Fruit fly (Drosophila melanogaster) whole organism, adult: ENCODE results near the gene CG43088.

ENCODE experiments used
- CG7045 ChIP-seq: fragments of 200-800 bp; sonication (Bioruptor generic); optimal IDR thresholded peaks from 2 replicates; lab custom pipeline; 2017; ENCODE audit warnings: missing biosample characterization, mild to moderate bottlenecking, missing genetic modification characterization
- Crg-1 ChIP-seq: fragments of 200-800 bp; sonication (Bioruptor generic); optimal IDR thresholded peaks from 2 replicates; lab custom pipeline; 2016; ENCODE audit warnings: missing biosample characterization, missing genetic modification characterization
- Hr96 ChIP-seq: fragments of 200-800 bp; sonication (Bioruptor generic); optimal IDR thresholded peaks from 2 replicates; lab custom pipeline; 2016; ENCODE audit warnings: missing biosample characterization, missing genetic modification characterization
- bab1 ChIP-seq: fragments of 200-800 bp; sonication (Bioruptor generic); optimal IDR thresholded peaks from 3 replicates; lab custom pipeline; 2019; ENCODE audit warnings: missing biosample characterization, mild to moderate bottlenecking, missing genetic modification characterization, moderate library complexity
- cnc ChIP-seq, 2 experiments: fragments of >200 bp; optimal IDR thresholded peaks; 2 replicates each; lab custom pipeline; 2017
- toe ChIP-seq: fragments of 200-800 bp; sonication (Bioruptor generic); optimal IDR thresholded peaks from 2 replicates; lab custom pipeline; 2016; ENCODE audit warnings: missing biosample characterization, missing genetic modification characterization

DNA sequence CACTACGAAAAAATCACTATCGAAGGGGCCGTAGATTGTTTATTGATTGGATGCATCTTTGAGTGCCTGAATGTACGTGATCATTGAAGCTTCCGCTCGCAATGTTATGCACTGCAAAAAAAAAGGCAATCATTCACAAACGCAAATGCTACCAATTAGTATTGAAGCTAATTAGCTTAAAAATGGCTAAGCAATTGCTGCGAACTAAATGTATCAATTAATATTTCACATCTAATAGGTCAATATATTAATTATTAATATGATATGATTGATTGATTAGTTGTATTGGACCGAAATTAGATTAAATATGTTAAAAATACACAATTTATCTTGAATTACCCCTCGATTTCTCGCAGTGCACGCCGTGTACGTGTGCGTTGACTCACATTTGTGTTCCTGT, 32.9 kb upstream of the CG43088 start:
- TF ChIP-seq Hr96 (GFP tag; lab: Kevin White, UChicago) (no peak), Crg-1 (GFP tag; lab: Kevin White, UChicago) (no peak), CG7045 (GFP tag; lab: Kevin White, UChicago) (no peak), toe (GFP tag; lab: Kevin White, UChicago) (no peak), bab1 (GFP tag; lab: Kevin White, UChicago) (no peak), cnc (optimal IDR thresholded peaks at IDR 0.05; lab: Kevin White, UChicago) (no peak)
